Worm (Caenorhabditis elegans) whole organism, young adult: ENCODE measurements around the gene K02E11.3.

Source experiments
- B0035.1 ChIP-seq: sonication (generic microtip); optimal IDR thresholded peaks from 2 replicates; lab custom pipeline; 2016; ENCODE audit warnings: missing genetic modification characterization, mild to moderate bottlenecking, missing compliant biosample characterization, missing genotype, missing genetic modification reagents
- C06A6.2 ChIP-seq: fragments of 200-800 bp; sonication (Bioruptor generic); conservative IDR thresholded peaks from 2 replicates; pipeline ENCODE4 v1.3.6; 2022; ENCODE audit warnings: missing genetic modification characterization, missing compliant biosample characterization
- D2030.7 ChIP-seq: fragments of 200-800 bp; sonication (Bioruptor generic); IDR thresholded peaks from 2 replicates; pipeline ENCODE4 v1.3.6; 2022; ENCODE audit warnings: missing genetic modification reagents, missing genetic modification characterization, missing compliant biosample characterization
- F33H1.4 ChIP-seq: fragments of 200-800 bp; sonication (Bioruptor generic); IDR thresholded peaks from 2 replicates; pipeline ENCODE4 v1.3.6; 2022; ENCODE audit warnings: missing genetic modification reagents, missing genetic modification characterization, missing compliant biosample characterization
- F39B2.1 ChIP-seq: fragments of 200-800 bp; sonication (Bioruptor generic); IDR thresholded peaks from 2 replicates; pipeline ENCODE4 v1.3.6; 2022; ENCODE audit warnings: missing genetic modification reagents, missing genetic modification characterization, missing compliant biosample characterization
- F52B5.7 ChIP-seq: sonication (generic microtip); optimal IDR thresholded peaks from 2 replicates; lab custom pipeline; 2016; ENCODE audit warnings: mild to moderate bottlenecking, missing genetic modification characterization, missing compliant biosample characterization
- K11D2.4 ChIP-seq: fragments of 200-800 bp; sonication (Bioruptor generic); IDR thresholded peaks from 2 replicates; pipeline ENCODE4 v1.3.6; 2022; ENCODE audit warnings: missing genetic modification reagents, missing genetic modification characterization, missing compliant biosample characterization
- Y95B8A.8 ChIP-seq: fragments of 200-800 bp; sonication (Bioruptor generic); IDR thresholded peaks from 2 replicates; pipeline ENCODE4 v1.3.6; 2022; ENCODE audit warnings: missing genetic modification reagents, missing genetic modification characterization, missing compliant biosample characterization
- aptf-2 ChIP-seq: fragments of 200-800 bp; sonication (Bioruptor generic); conservative IDR thresholded peaks from 2 replicates; pipeline ENCODE4 v1.3.6; 2022; ENCODE audit warnings: missing genetic modification reagents, missing genetic modification characterization, missing compliant biosample characterization
- aptf-3 ChIP-seq: fragments of 200-800 bp; sonication (Bioruptor generic); IDR thresholded peaks from 2 replicates; pipeline ENCODE4 v1.3.6; 2022; ENCODE audit warnings: missing genetic modification characterization, missing compliant biosample characterization
- bed-1 ChIP-seq: fragments of 200-800 bp; sonication (Bioruptor generic); IDR thresholded peaks from 2 replicates; pipeline ENCODE4 v1.3.6; 2022; ENCODE audit warnings: missing genetic modification reagents, missing genetic modification characterization, missing compliant biosample characterization
- bed-2 ChIP-seq: fragments of 200-800 bp; sonication (Bioruptor generic); IDR thresholded peaks from 2 replicates; pipeline ENCODE4 v1.3.6; 2022; ENCODE audit warnings: missing genetic modification reagents, missing genetic modification characterization, missing compliant biosample characterization
- ccch-3 ChIP-seq: fragments of 200-800 bp; sonication (Bioruptor generic); optimal IDR thresholded peaks from 2 replicates; lab custom pipeline; 2018; ENCODE audit warnings: mild to moderate bottlenecking, missing genetic modification characterization, missing compliant biosample characterization
- ceh-27 ChIP-seq: fragments of 200-800 bp; sonication (Bioruptor generic); optimal IDR thresholded peaks from 2 replicates; lab custom pipeline; 2018; ENCODE audit warnings: mild to moderate bottlenecking, missing genetic modification characterization, moderate library complexity, missing compliant biosample characterization
- ceh-79 ChIP-seq: sonication (generic microtip); optimal IDR thresholded peaks from 2 replicates; lab custom pipeline; 2017; ENCODE audit warnings: mild to moderate bottlenecking, missing genetic modification characterization, missing compliant biosample characterization
- chd-7 ChIP-seq: sonication (generic microtip); optimal IDR thresholded peaks from 2 replicates; lab custom pipeline; 2016; ENCODE audit warnings: mild to moderate bottlenecking, missing genetic modification characterization, moderate library complexity, missing compliant biosample characterization
- die-1 ChIP-seq: sonication (generic microtip); optimal IDR thresholded peaks from 2 replicates; lab custom pipeline; 2016; ENCODE audit warnings: missing genotype, mild to moderate bottlenecking, missing genetic modification characterization, missing compliant biosample characterization
- dox-1 ChIP-seq: fragments of 200-800 bp; sonication (Bioruptor generic); IDR thresholded peaks from 2 replicates; pipeline ENCODE4 v1.3.6; 2022; ENCODE audit warnings: missing genetic modification reagents, missing genetic modification characterization, missing compliant biosample characterization
- dpl-1 ChIP-seq: fragments of 150-350 bp; optimal IDR thresholded peaks from 2 replicates; lab custom pipeline; 2014; ENCODE audit warnings: missing biosample characterization, missing genetic modification reagents, missing genetic modification characterization
- efl-1 ChIP-seq: fragments of 150-350 bp; optimal IDR thresholded peaks from 2 replicates; lab custom pipeline; 2014; ENCODE audit warnings: missing biosample characterization, missing genetic modification reagents, missing genetic modification characterization
- egl-18 ChIP-seq: fragments of 200-800 bp; sonication (Bioruptor generic); IDR thresholded peaks from 2 replicates; pipeline ENCODE4 v1.3.6; 2022; ENCODE audit warnings: missing genetic modification reagents, missing genetic modification characterization, missing compliant biosample characterization
- egrh-3 ChIP-seq: fragments of 200-800 bp; sonication (Bioruptor generic); IDR thresholded peaks from 2 replicates; pipeline ENCODE4 v1.3.6; 2022; ENCODE audit warnings: missing genetic modification reagents, missing genetic modification characterization, missing compliant biosample characterization
- hmg-1.2 ChIP-seq: fragments of 200-800 bp; sonication (Bioruptor generic); IDR thresholded peaks from 2 replicates; pipeline ENCODE4 v1.3.6; 2022; ENCODE audit warnings: missing genetic modification reagents, missing genetic modification characterization, missing compliant biosample characterization
- hmg-20 ChIP-seq: fragments of 200-800 bp; sonication (Bioruptor generic); IDR thresholded peaks from 2 replicates; pipeline ENCODE4 v1.3.6; 2022; ENCODE audit warnings: missing genetic modification reagents, missing genetic modification characterization, missing compliant biosample characterization
- hrde-1 ChIP-seq: sonication (generic microtip); optimal IDR thresholded peaks from 2 replicates; lab custom pipeline; 2016; ENCODE audit warnings: missing genetic modification characterization, mild to moderate bottlenecking, missing compliant biosample characterization, moderate library complexity, missing genotype, missing genetic modification reagents, borderline replicate concordance
- lir-1 ChIP-seq: fragments of 200-800 bp; sonication (Bioruptor generic); conservative IDR thresholded peaks from 2 replicates; pipeline ENCODE4 v1.3.6; 2022; ENCODE audit warnings: missing genetic modification reagents, missing genetic modification characterization, missing compliant biosample characterization
- madf-3 ChIP-seq: fragments of 200-800 bp; sonication (Bioruptor generic); IDR thresholded peaks from 2 replicates; pipeline ENCODE4 v1.3.6; 2022; ENCODE audit warnings: missing genetic modification reagents, missing genetic modification characterization, missing compliant biosample characterization
- madf-6 ChIP-seq: fragments of 200-800 bp; sonication (Bioruptor generic); IDR thresholded peaks from 2 replicates; pipeline ENCODE4 v1.3.6; 2022; ENCODE audit warnings: missing genetic modification reagents, missing genetic modification characterization, missing compliant biosample characterization
- madf-8 ChIP-seq: fragments of 200-800 bp; sonication (Bioruptor generic); conservative IDR thresholded peaks from 2 replicates; pipeline ENCODE4 v1.3.6; 2022; ENCODE audit warnings: missing genetic modification reagents, missing genetic modification characterization, missing compliant biosample characterization
- mel-28 ChIP-seq: sonication (generic microtip); optimal IDR thresholded peaks from 2 replicates; lab custom pipeline; 2016; ENCODE audit warnings: borderline replicate concordance, mild to moderate bottlenecking, missing genetic modification characterization, missing compliant biosample characterization
- nfya-1 ChIP-seq: sonication (generic microtip); optimal IDR thresholded peaks from 2 replicates; lab custom pipeline; 2017; ENCODE audit warnings: antibody characterized with exemption, missing compliant biosample characterization, missing genetic modification characterization, borderline replicate concordance; ENCODE audit not compliant: insufficient read depth
- nfya-2 ChIP-seq: fragments of 200-800 bp; sonication (Bioruptor generic); IDR thresholded peaks from 2 replicates; pipeline ENCODE4 v1.3.6; 2022; ENCODE audit warnings: missing genetic modification reagents, missing genetic modification characterization, missing compliant biosample characterization
- nhr-179 ChIP-seq: sonication (generic microtip); optimal IDR thresholded peaks from 2 replicates; lab custom pipeline; 2016; ENCODE audit warnings: mild to moderate bottlenecking, missing genetic modification characterization, missing compliant biosample characterization
- nhr-27 ChIP-seq: fragments of 200-800 bp; sonication (Bioruptor generic); optimal IDR thresholded peaks from 2 replicates; lab custom pipeline; 2018; ENCODE audit warnings: mild to moderate bottlenecking, missing genetic modification characterization, moderate library complexity, missing compliant biosample characterization
- pha-4 ChIP-seq: fragments of 150-350 bp; sonication (generic microtip); optimal IDR thresholded peaks from 2 replicates; lab custom pipeline; 2014; ENCODE audit warnings: missing biosample characterization, missing genetic modification reagents, missing genetic modification characterization
- rcor-1 ChIP-seq: fragments of 200-800 bp; sonication (Bioruptor generic); IDR thresholded peaks from 2 replicates; pipeline ENCODE4 v1.3.6; 2022; ENCODE audit warnings: missing genetic modification reagents, missing genetic modification characterization, missing compliant biosample characterization
- snpc-4 ChIP-seq, 5 experiments: fragments of 150-350 bp in 1 of 5; sonication (generic microtip) in 4 of 5; optimal IDR thresholded peaks; 2 replicates each; lab custom pipeline; 2014 to 2018; ENCODE audit warnings: missing genetic modification characterization in 5 of 5, missing biosample characterization in 3 of 5, antibody characterized with exemption in 2 of 5, mild to moderate bottlenecking in 2 of 5, missing compliant biosample characterization in 2 of 5, missing genotype in 2 of 5, moderate library complexity in 2 of 5, missing genetic modification reagents in 1 of 5
- tbx-9 ChIP-seq: sonication (generic microtip); optimal IDR thresholded peaks from 2 replicates; lab custom pipeline; 2016; ENCODE audit warnings: borderline replicate concordance, missing genetic modification characterization, inconsistent platforms, missing compliant biosample characterization
- unc-62 ChIP-seq: fragments of 150-350 bp; optimal IDR thresholded peaks from 2 replicates; lab custom pipeline; 2014; ENCODE audit warnings: missing biosample characterization, missing genetic modification reagents, missing genetic modification characterization
- xnd-1 ChIP-seq: sonication (generic microtip); optimal IDR thresholded peaks from 2 replicates; lab custom pipeline; 2016; ENCODE audit warnings: missing genotype, missing genetic modification reagents, missing genetic modification characterization, missing compliant biosample characterization
- ztf-18 ChIP-seq: sonication (generic microtip); optimal IDR thresholded peaks from 2 replicates; lab custom pipeline; 2016; ENCODE audit warnings: missing genotype, mild to moderate bottlenecking, missing genetic modification characterization, missing compliant biosample characterization
- ztf-28 ChIP-seq: fragments of 200-800 bp; sonication (Bioruptor generic); IDR thresholded peaks from 2 replicates; pipeline ENCODE4 v1.3.6; 2022; ENCODE audit warnings: missing genetic modification reagents, missing genetic modification characterization, missing compliant biosample characterization

Gene K02E11.3

DNA sequence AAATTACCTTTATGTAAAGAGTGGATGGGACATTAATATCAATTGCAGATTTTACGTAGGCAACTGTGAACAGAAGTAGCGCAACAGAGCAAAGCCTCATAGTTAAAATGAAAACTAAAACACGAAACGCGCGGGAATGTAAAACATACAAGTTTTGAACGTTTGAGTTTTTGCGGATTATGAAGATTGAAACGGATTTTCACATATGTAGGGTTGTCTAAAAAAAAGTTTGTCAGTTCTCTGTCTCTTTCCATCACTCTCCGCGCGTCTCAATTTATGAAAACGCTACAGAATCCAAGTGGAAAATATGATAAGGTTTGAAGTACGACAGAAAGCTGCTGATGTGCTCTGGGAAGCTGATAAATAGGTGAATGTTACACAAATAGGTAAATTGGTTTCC lies at the start of gene K02E11.3:
Gene K02E11.3, minus strand, starts transcription at position 101 of the 400 bp plus-strand sequence.
- no peak for TF ChIP-seq egrh-3
- no peak for TF ChIP-seq nfya-1 (tag; lab: Kevin White, UChicago)
- TF ChIP-seq ceh-27 (GFP tag; lab: Kevin White, UChicago): no peak
- TF ChIP-seq C06A6.2: no peak
- no peak for TF ChIP-seq xnd-1
- TF ChIP-seq ztf-28 (GFP tag; lab: Robert Waterston, UW): no peak
- TF ChIP-seq snpc-4 (GFP tag; optimal IDR thresholded peaks at IDR 0.05; lab: Kevin White, UChicago): no peak
- TF ChIP-seq snpc-4 (tag; optimal IDR thresholded peaks at IDR 0.05; lab: Kevin White, UChicago): no peak
- no peak for TF ChIP-seq dox-1 (GFP tag; lab: Robert Waterston, UW)
- TF ChIP-seq nhr-179: no peak
- no peak for TF ChIP-seq egl-18 (GFP tag; lab: Robert Waterston, UW)
- no peak for TF ChIP-seq nhr-27 (tag; lab: Kevin White, UChicago)
- no peak for TF ChIP-seq tbx-9 (tag; lab: Kevin White, UChicago)
- TF ChIP-seq die-1 (tag; lab: Kevin White, UChicago): no peak
- no peak for TF ChIP-seq unc-62 (GFP tag; lab: Kevin White, UChicago)
- TF ChIP-seq, all 124 proteins: peak for 0

DNA sequence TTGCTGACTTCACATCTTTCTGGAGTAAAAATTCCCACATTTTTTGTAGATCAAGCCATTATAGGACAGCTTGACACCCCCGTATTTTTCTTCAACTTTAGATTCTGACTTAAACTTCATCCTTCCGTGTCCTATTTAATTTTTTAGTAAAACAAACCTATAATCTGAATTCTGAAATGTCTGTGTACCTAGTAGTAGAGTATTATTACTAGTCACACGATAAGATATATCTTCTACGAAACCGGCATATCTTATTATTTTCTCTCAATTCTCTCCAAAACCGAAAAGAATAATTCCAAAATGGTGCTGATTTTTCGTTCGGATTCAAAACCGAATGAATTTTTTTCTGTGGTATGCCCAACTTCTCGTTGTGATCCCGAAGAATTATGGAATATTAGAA lies 47.7 kb upstream of the K02E11.3 start, which contains the start of gene F14D7.9:
Gene F14D7.9, plus strand, starts transcription at position 301 of the 400 bp plus-strand sequence.
- TF ChIP-seq madf-3 (GFP tag; lab: Robert Waterston, UW) (no peak), mel-28 (no peak), ztf-18 (tag; lab: Kevin White, UChicago) (no peak), Y95B8A.8 (GFP tag; lab: Robert Waterston, UW) (no peak), hrde-1 (no peak), B0035.1 (no peak), D2030.7 (GFP tag; lab: Robert Waterston, UW) (no peak), K11D2.4 (GFP tag; lab: Robert Waterston, UW) (no peak), pha-4 (tag; lab: Kevin White, UChicago) (no peak), F33H1.4 (GFP tag; lab: Robert Waterston, UW) (no peak), rcor-1 (GFP tag; lab: Robert Waterston, UW) (no peak), nfya-2 (GFP tag; lab: Robert Waterston, UW) (no peak), tbx-9 (tag; lab: Kevin White, UChicago) (no peak), ceh-79 (tag; lab: Kevin White, UChicago) (no peak)

DNA sequence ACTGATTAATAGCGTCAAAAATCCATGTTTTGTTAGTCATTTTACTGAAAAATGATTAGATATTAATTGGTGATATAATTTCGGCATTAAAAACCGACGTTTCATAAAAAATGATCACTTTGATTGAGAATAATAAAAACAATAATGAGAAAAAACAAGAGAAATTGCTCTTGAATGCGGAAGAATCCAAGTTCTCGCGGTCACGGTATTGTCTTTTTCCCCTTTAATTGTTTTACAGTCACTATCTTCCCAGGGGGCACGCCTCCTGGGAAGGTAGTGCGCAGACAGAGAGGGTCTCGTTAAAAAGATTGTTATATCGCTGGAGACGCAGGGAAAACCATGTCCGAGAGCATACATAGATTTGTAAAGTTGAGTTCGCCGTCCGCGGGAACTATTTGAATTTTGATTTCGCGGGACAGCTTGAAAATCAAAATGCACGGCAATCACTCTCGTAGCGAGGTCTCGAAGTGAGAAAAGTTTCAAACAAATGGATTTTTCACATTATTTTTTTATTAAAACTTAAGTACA lies 47.1 kb upstream of the K02E11.3 start, which contains the start of gene F14D7.2:
Gene F14D7.2, minus strand, starts transcription at position 51 of the 528 bp plus-strand sequence.
- TF ChIP-seq xnd-1 (peak; percentile 50), aptf-2 (GFP tag; lab: Robert Waterston, UW) (peak; percentile 99), F33H1.4 (GFP tag; lab: Robert Waterston, UW) (0 out of 2 replicates have a peak, but pooled peaks have one; percentile 15), D2030.7 (GFP tag; lab: Robert Waterston, UW) (no peak), madf-6 (GFP tag; lab: Robert Waterston, UW) (peak; percentile 80), hmg-20 (GFP tag; lab: Robert Waterston, UW) (no peak), ccch-3 (GFP tag; lab: Kevin White, UChicago) (no peak), madf-3 (GFP tag; lab: Robert Waterston, UW) (no peak), chd-7 (tag; lab: Kevin White, UChicago) (no peak), bed-1 (no peak), lir-1 (no peak), aptf-3 (GFP tag; lab: Robert Waterston, UW) (peak; percentile 98), egl-18 (GFP tag; lab: Robert Waterston, UW) (no peak), dpl-1 (GFP tag; lab: Kevin White, UChicago) (peak; percentile 1), mel-28 (no peak), bed-2 (GFP tag; lab: Robert Waterston, UW) (no peak), efl-1 (GFP tag; lab: Kevin White, UChicago) (peak; percentile 71), hmg-1.2 (peak; percentile 42; the same call in 1 of the 2 replicates), madf-8 (peak; percentile 62), nfya-2 (GFP tag; lab: Robert Waterston, UW) (no peak), F52B5.7 (tag; lab: Kevin White, UChicago) (no peak), Y95B8A.8 (GFP tag; lab: Robert Waterston, UW) (no peak), F39B2.1 (no peak)
